Worm (Caenorhabditis elegans) whole organism, late embryonic: ENCODE results near the gene mlt-11.

Experiments
- ceh-18 ChIP-seq: sonication (generic microtip); optimal IDR thresholded peaks from 2 replicates; lab custom pipeline; 2016; ENCODE audit warnings: missing genetic modification characterization, missing compliant biosample characterization
- ceh-34 ChIP-seq: sonication (generic microtip); optimal IDR thresholded peaks from 2 replicates; lab custom pipeline; 2016; ENCODE audit warnings: mild to moderate bottlenecking, missing genetic modification characterization, missing compliant biosample characterization
- dmd-4 ChIP-seq: sonication (generic microtip); optimal IDR thresholded peaks from 2 replicates; lab custom pipeline; 2016; ENCODE audit warnings: borderline replicate concordance, missing genetic modification characterization, missing compliant biosample characterization
- ets-4 ChIP-seq: sonication (generic microtip); optimal IDR thresholded peaks from 2 replicates; lab custom pipeline; 2016; ENCODE audit warnings: missing genetic modification characterization, missing compliant biosample characterization
- fax-1 ChIP-seq: sonication (generic microtip); optimal IDR thresholded peaks from 2 replicates; lab custom pipeline; 2016; ENCODE audit warnings: missing genotype, missing genetic modification characterization, missing compliant biosample characterization
- fkh-10 ChIP-seq: fragments of 150-350 bp; optimal IDR thresholded peaks from 2 replicates; lab custom pipeline; 2014; ENCODE audit warnings: missing biosample characterization, missing genetic modification reagents, missing genetic modification characterization
- gmeb-2 ChIP-seq: sonication (generic microtip); optimal IDR thresholded peaks from 2 replicates; lab custom pipeline; 2016; ENCODE audit warnings: missing genetic modification characterization, inconsistent platforms, missing compliant biosample characterization
- mec-3 ChIP-seq: sonication (generic microtip); optimal IDR thresholded peaks from 2 replicates; lab custom pipeline; 2016; ENCODE audit warnings: borderline replicate concordance, missing genetic modification characterization, missing compliant biosample characterization
- nhr-11 ChIP-seq: fragments of 150-350 bp; optimal IDR thresholded peaks from 2 replicates; lab custom pipeline; 2014; ENCODE audit warnings: missing biosample characterization, missing genetic modification characterization
- pha-4 ChIP-seq: fragments of 150-350 bp; optimal IDR thresholded peaks from 2 replicates; lab custom pipeline; 2018; ENCODE audit warnings: missing biosample characterization, missing genetic modification reagents, missing genetic modification characterization
- pqm-1 ChIP-seq: sonication (generic microtip); optimal IDR thresholded peaks from 2 replicates; lab custom pipeline; 2016; ENCODE audit warnings: missing genetic modification characterization, missing compliant biosample characterization
- rnt-1 ChIP-seq: sonication (generic microtip); optimal IDR thresholded peaks from 2 replicates; lab custom pipeline; 2016; ENCODE audit warnings: missing genetic modification characterization, missing compliant biosample characterization
- sdc-2 ChIP-seq: sonication (generic microtip); optimal IDR thresholded peaks from 2 replicates; lab custom pipeline; 2016; ENCODE audit warnings: missing genotype, missing genetic modification characterization, missing compliant biosample characterization
- sox-4 ChIP-seq: sonication (generic microtip); optimal IDR thresholded peaks from 2 replicates; lab custom pipeline; 2017; ENCODE audit warnings: mild to moderate bottlenecking, missing genetic modification characterization, inconsistent platforms, missing compliant biosample characterization

DNA sequence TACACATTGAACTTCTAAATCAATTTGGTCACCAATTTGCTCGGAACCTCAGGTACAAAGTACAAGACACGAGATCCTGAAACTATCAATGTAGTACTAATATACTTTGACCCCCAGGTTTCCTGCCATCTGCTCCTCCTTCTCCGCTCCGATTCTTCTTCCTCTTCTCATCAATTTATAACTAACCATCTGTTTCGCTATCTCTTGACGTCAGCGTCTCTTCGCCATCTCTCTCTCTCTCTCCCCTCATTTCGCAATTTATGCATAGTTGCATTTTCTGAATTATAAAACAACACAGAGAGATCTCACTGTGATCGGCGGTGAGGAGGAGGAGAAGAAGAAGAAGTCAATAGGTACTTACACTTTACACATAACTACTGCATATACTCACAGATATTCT, 44.7 kb downstream of the mlt-11 start:
- TF ChIP-seq rnt-1 (peak; percentile 33), ets-4 (tag; lab: Kevin White, UChicago) (no peak), mec-3 (tag; lab: Kevin White, UChicago) (no peak), fkh-10 (GFP tag; lab: Kevin White, UChicago) (no peak), nhr-11 (tag; lab: Kevin White, UChicago) (no peak), ceh-34 (peak; percentile 30), dmd-4 (tag; lab: Kevin White, UChicago) (no peak), pqm-1 (tag; lab: Kevin White, UChicago) (no peak), ceh-18 (peak; percentile 92), gmeb-2 (tag; lab: Kevin White, UChicago) (no peak), pha-4 (tag; lab: Kevin White, UChicago) (no peak), sox-4 (tag; lab: Kevin White, UChicago) (no peak), sdc-2 (tag; lab: Kevin White, UChicago) (no peak), fax-1 (tag; lab: Kevin White, UChicago) (no peak)
